Worm (Caenorhabditis elegans) whole organism, L2 larva: ENCODE results near the gene ife-4.

Experiments used
- C34F6.9 ChIP-seq: fragments of 150-350 bp; optimal IDR thresholded peaks from 2 replicates; lab custom pipeline; 2014; ENCODE audit warnings: missing biosample characterization, missing genetic modification characterization
- F13H6.1 ChIP-seq: sonication (generic microtip); optimal IDR thresholded peaks from 2 replicates; lab custom pipeline; 2016; ENCODE audit warnings: missing genetic modification characterization, missing compliant biosample characterization
- R02D3.7 ChIP-seq: fragments of 150-350 bp; optimal IDR thresholded peaks from 2 replicates; lab custom pipeline; 2014; ENCODE audit warnings: missing biosample characterization, missing genetic modification characterization
- Y55F3AM.14 ChIP-seq: fragments of 200-800 bp; sonication (Bioruptor generic); optimal IDR thresholded peaks from 2 replicates; lab custom pipeline; 2018; ENCODE audit warnings: mild to moderate bottlenecking, missing genetic modification characterization, missing compliant biosample characterization
- ZK546.5 ChIP-seq: sonication (generic microtip); optimal IDR thresholded peaks from 2 replicates; lab custom pipeline; 2017; ENCODE audit warnings: missing biosample characterization, missing genetic modification characterization
- alr-1 ChIP-seq: fragments of 150-350 bp; optimal IDR thresholded peaks from 2 replicates; lab custom pipeline; 2014; ENCODE audit warnings: missing biosample characterization, missing genetic modification characterization
- aly-2 ChIP-seq: fragments of 150-350 bp; optimal IDR thresholded peaks from 2 replicates; lab custom pipeline; 2014; ENCODE audit warnings: missing biosample characterization, missing genetic modification characterization
- ama-1 ChIP-seq: fragments of 150-350 bp; optimal IDR thresholded peaks from 2 replicates; lab custom pipeline; 2018; ENCODE audit warnings: inconsistent platforms
- blmp-1 ChIP-seq: sonication (generic microtip); optimal IDR thresholded peaks from 2 replicates; lab custom pipeline; 2017; ENCODE audit warnings: missing genetic modification characterization, mild to moderate bottlenecking, missing compliant biosample characterization, antibody characterized with exemption, moderate library complexity; ENCODE audit not compliant: insufficient read depth
- ceh-16 ChIP-seq: fragments of 150-350 bp; optimal IDR thresholded peaks from 2 replicates; lab custom pipeline; 2014; ENCODE audit warnings: missing biosample characterization, missing genetic modification characterization
- ceh-82 ChIP-seq: fragments of 150-350 bp; optimal IDR thresholded peaks from 2 replicates; lab custom pipeline; 2014; ENCODE audit warnings: missing biosample characterization, missing genetic modification characterization
- crh-2 ChIP-seq: sonication (generic microtip); optimal IDR thresholded peaks from 2 replicates; lab custom pipeline; 2017; ENCODE audit warnings: missing biosample characterization, missing genetic modification characterization
- dmd-4 ChIP-seq: sonication (generic microtip); optimal IDR thresholded peaks from 2 replicates; lab custom pipeline; 2017; ENCODE audit warnings: missing biosample characterization, missing genetic modification characterization
- egl-27 ChIP-seq: sonication (generic microtip); optimal IDR thresholded peaks from 3 replicates; lab custom pipeline; 2017; ENCODE audit warnings: missing biosample characterization, missing genetic modification reagents, missing genetic modification characterization
- elt-1 ChIP-seq: fragments of 150-350 bp; optimal IDR thresholded peaks from 2 replicates; lab custom pipeline; 2014; ENCODE audit warnings: missing biosample characterization, missing genetic modification characterization
- elt-3 ChIP-seq: sonication (generic microtip); optimal IDR thresholded peaks from 2 replicates; lab custom pipeline; 2017; ENCODE audit warnings: missing biosample characterization, missing genetic modification characterization
- fos-1 ChIP-seq: fragments of 150-350 bp; optimal IDR thresholded peaks from 2 replicates; lab custom pipeline; 2014; ENCODE audit warnings: missing biosample characterization, missing genetic modification characterization
- gmeb-1 ChIP-seq: fragments of 150-350 bp; optimal IDR thresholded peaks from 2 replicates; lab custom pipeline; 2014; ENCODE audit warnings: missing biosample characterization, missing genetic modification characterization
- lin-11 ChIP-seq: fragments of 150-350 bp; sonication (generic microtip); optimal IDR thresholded peaks from 2 replicates; lab custom pipeline; 2014; ENCODE audit warnings: missing biosample characterization, missing genetic modification characterization, inconsistent platforms, mixed read lengths
- lin-13 ChIP-seq: fragments of 150-350 bp; optimal IDR thresholded peaks from 2 replicates; lab custom pipeline; 2014; ENCODE audit warnings: missing biosample characterization, missing genetic modification reagents, missing genetic modification characterization
- lin-39 ChIP-seq: fragments of 150-350 bp; optimal IDR thresholded peaks from 2 replicates; lab custom pipeline; 2014; ENCODE audit warnings: missing biosample characterization, missing genetic modification reagents, missing genetic modification characterization
- lsy-2 ChIP-seq, 2 experiments: fragments of 150-350 bp in 1 of 2; sonication (generic microtip) in 1 of 2; optimal IDR thresholded peaks; 2 replicates each; lab custom pipeline; 2014 to 2017; ENCODE audit warnings: missing biosample characterization in 2 of 2, missing genetic modification characterization in 2 of 2
- mab-5 ChIP-seq: fragments of 150-350 bp; optimal IDR thresholded peaks from 2 replicates; lab custom pipeline; 2014; ENCODE audit warnings: missing biosample characterization, missing genetic modification characterization
- mbf-1 ChIP-seq: sonication (generic microtip); optimal IDR thresholded peaks from 2 replicates; lab custom pipeline; 2017; ENCODE audit warnings: missing biosample characterization, missing genetic modification characterization
- mdl-1 ChIP-seq, 2 experiments: fragments of 150-350 bp in 1 of 2; sonication (generic microtip) in 1 of 2; optimal IDR thresholded peaks; 2 replicates each; lab custom pipeline; 2017; ENCODE audit warnings: missing biosample characterization in 2 of 2, missing genetic modification characterization in 2 of 2
- nhr-10 ChIP-seq: sonication (generic microtip); optimal IDR thresholded peaks from 2 replicates; lab custom pipeline; 2017; ENCODE audit warnings: missing biosample characterization, missing genetic modification characterization
- nhr-11 ChIP-seq: fragments of 150-350 bp; optimal IDR thresholded peaks from 2 replicates; lab custom pipeline; 2014; ENCODE audit warnings: missing biosample characterization, missing genetic modification characterization
- nhr-12 ChIP-seq: fragments of 150-350 bp; optimal IDR thresholded peaks from 2 replicates; lab custom pipeline; 2014; ENCODE audit warnings: missing biosample characterization, missing genetic modification characterization
- nhr-129 ChIP-seq: fragments of 150-350 bp; optimal IDR thresholded peaks from 2 replicates; lab custom pipeline; 2014; ENCODE audit warnings: missing biosample characterization, missing genetic modification characterization
- nhr-21 ChIP-seq: fragments of 150-350 bp; optimal IDR thresholded peaks from 2 replicates; lab custom pipeline; 2014; ENCODE audit warnings: missing biosample characterization, missing genetic modification characterization
- nhr-23 ChIP-seq: fragments of 150-350 bp; optimal IDR thresholded peaks from 2 replicates; lab custom pipeline; 2014; ENCODE audit warnings: missing biosample characterization, missing genetic modification reagents, missing genetic modification characterization
- nhr-237 ChIP-seq: fragments of 150-350 bp; optimal IDR thresholded peaks from 2 replicates; lab custom pipeline; 2014; ENCODE audit warnings: missing biosample characterization, missing genetic modification characterization
- nhr-25 ChIP-seq: fragments of 150-350 bp; sonication (generic microtip); optimal IDR thresholded peaks from 3 replicates; lab custom pipeline; 2014; ENCODE audit warnings: missing biosample characterization, missing genetic modification characterization
- nhr-6 ChIP-seq: fragments of 150-350 bp; optimal IDR thresholded peaks from 2 replicates; lab custom pipeline; 2014; ENCODE audit warnings: missing biosample characterization, missing genetic modification characterization
- nhr-77 ChIP-seq: fragments of 150-350 bp; optimal IDR thresholded peaks from 2 replicates; lab custom pipeline; 2014; ENCODE audit warnings: missing biosample characterization, missing genetic modification characterization
- peb-1 ChIP-seq: fragments of 150-350 bp; optimal IDR thresholded peaks from 2 replicates; lab custom pipeline; 2014; ENCODE audit warnings: missing biosample characterization, missing genetic modification characterization
- sem-4 ChIP-seq: fragments of 150-350 bp; optimal IDR thresholded peaks from 2 replicates; lab custom pipeline; 2014; ENCODE audit warnings: missing biosample characterization, missing genetic modification reagents, missing genetic modification characterization
- skn-1 ChIP-seq: sonication (generic microtip); optimal IDR thresholded peaks from 2 replicates; lab custom pipeline; 2017; ENCODE audit warnings: missing biosample characterization, missing genetic modification characterization
- sma-3 ChIP-seq: sonication (generic microtip); optimal IDR thresholded peaks from 2 replicates; lab custom pipeline; 2016; ENCODE audit warnings: missing genetic modification reagents, missing genetic modification characterization, missing compliant biosample characterization
- sma-9 ChIP-seq, 2 experiments: fragments of 150-350 bp in 1 of 2; sonication (generic microtip) in 1 of 2; optimal IDR thresholded peaks; 2 replicates each; lab custom pipeline; 2014 to 2016; ENCODE audit warnings: missing genetic modification characterization in 2 of 2, mild to moderate bottlenecking in 1 of 2, missing biosample characterization in 1 of 2, missing compliant biosample characterization in 1 of 2, missing genetic modification reagents in 1 of 2, moderate library complexity in 1 of 2
- snpc-4 ChIP-seq: fragments of 150-350 bp; optimal IDR thresholded peaks from 2 replicates; lab custom pipeline; 2014; ENCODE audit warnings: missing biosample characterization, missing genetic modification characterization
- unc-39 ChIP-seq: fragments of 150-350 bp; optimal IDR thresholded peaks from 2 replicates; lab custom pipeline; 2014; ENCODE audit warnings: missing biosample characterization, missing genetic modification characterization
- unc-55 ChIP-seq: fragments of 150-350 bp; sonication (generic microtip); optimal IDR thresholded peaks from 3 replicates; lab custom pipeline; 2014; ENCODE audit warnings: missing biosample characterization, missing genetic modification reagents, missing genetic modification characterization
- unc-62 ChIP-seq: fragments of 150-350 bp; optimal IDR thresholded peaks from 2 replicates; lab custom pipeline; 2014; ENCODE audit warnings: missing biosample characterization, missing genetic modification reagents, missing genetic modification characterization
- zag-1 ChIP-seq: fragments of 150-350 bp; optimal IDR thresholded peaks from 2 replicates; lab custom pipeline; 2014; ENCODE audit warnings: missing biosample characterization, missing genetic modification characterization
- ztf-1 ChIP-seq: fragments of 200-800 bp; sonication (Bioruptor generic); conservative IDR thresholded peaks from 2 replicates; pipeline ENCODE4 v1.3.6; 2022; ENCODE audit warnings: missing genetic modification characterization, missing compliant biosample characterization
- ztf-11 ChIP-seq: sonication (generic microtip); optimal IDR thresholded peaks from 2 replicates; lab custom pipeline; 2017; ENCODE audit warnings: missing biosample characterization, missing genetic modification characterization
- ztf-4 ChIP-seq: fragments of 150-350 bp; optimal IDR thresholded peaks from 2 replicates; lab custom pipeline; 2014; ENCODE audit warnings: missing biosample characterization, missing genetic modification characterization

ife-4 gene

DNA sequence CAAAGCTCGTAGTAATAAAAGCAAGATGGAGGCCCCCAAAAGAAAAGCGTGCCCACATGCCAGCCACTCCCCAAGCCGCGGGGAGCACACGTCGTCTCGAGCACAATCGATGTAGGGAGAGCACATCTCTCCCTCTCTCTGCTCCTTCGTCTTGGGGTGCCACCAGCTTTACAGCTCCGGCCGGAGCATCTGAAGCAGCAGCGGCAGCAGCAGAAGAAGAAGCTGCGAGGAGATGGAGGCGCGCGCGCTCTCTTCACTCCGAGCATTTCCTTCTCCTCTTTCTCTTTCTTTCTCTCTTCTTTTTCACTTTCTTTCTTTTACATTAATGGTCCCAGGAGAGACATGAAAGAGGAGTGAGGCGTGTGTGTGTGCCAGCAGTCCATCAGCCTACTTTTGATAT lies 39.9 kb upstream of the ife-4 start:
- TF ChIP-seq Y55F3AM.14 (GFP tag; lab: Kevin White, UChicago), result peak; percentile 23
- TF ChIP-seq nhr-12 (tag; lab: Kevin White, UChicago), result no peak
- peak; percentile 9 to 56 for TF ChIP-seq lsy-2 (tag; optimal IDR thresholded peaks at IDR 0.05; lab: Kevin White, UChicago)
- TF ChIP-seq blmp-1 (tag; lab: Kevin White, UChicago), result no peak
- peak; percentile 31 for TF ChIP-seq snpc-4 (tag; lab: Kevin White, UChicago)
- no peak for TF ChIP-seq ama-1 (lab: Kevin White, UChicago)
- TF ChIP-seq ZK546.5 (tag; lab: Kevin White, UChicago), result no peak
- no peak for TF ChIP-seq ceh-82 (tag; lab: Kevin White, UChicago)
- TF ChIP-seq fos-1 (tag; lab: Kevin White, UChicago), result no peak
- TF ChIP-seq ceh-16 (tag; lab: Kevin White, UChicago), result no peak
- peak; percentile 38 for TF ChIP-seq crh-2 (tag; lab: Kevin White, UChicago)
- TF ChIP-seq nhr-11, result no peak
- no peak for TF ChIP-seq egl-27
- peak; percentile 38 for TF ChIP-seq sma-9 (GFP tag; optimal IDR thresholded peaks at IDR 0.05; lab: Kevin White, UChicago)
- TF ChIP-seq sma-9 (tag; optimal IDR thresholded peaks at IDR 0.05; lab: Kevin White, UChicago), result no peak
- peak; percentile 61 for TF ChIP-seq nhr-129 (tag; lab: Kevin White, UChicago)
- TF ChIP-seq skn-1 (tag; lab: Kevin White, UChicago), result no peak
- TF ChIP-seq lin-13 (GFP tag; lab: Kevin White, UChicago), result peak; percentile 15
- TF ChIP-seq nhr-21 (tag; lab: Kevin White, UChicago), result no peak
- TF ChIP-seq nhr-6 (tag; lab: Kevin White, UChicago), result no peak
- TF ChIP-seq elt-1, result no peak
- no peak for TF ChIP-seq alr-1 (tag; lab: Kevin White, UChicago)
- no peak for TF ChIP-seq ztf-11
- TF ChIP-seq dmd-4 (tag; lab: Kevin White, UChicago), result no peak
- TF ChIP-seq F13H6.1 (tag; lab: Kevin White, UChicago), result peak; percentile 78
- TF ChIP-seq nhr-237 (tag; lab: Kevin White, UChicago), result no peak
- TF ChIP-seq mdl-1 (tag; optimal IDR thresholded peaks at IDR 0.05; lab: Kevin White, UChicago), result peak in 1 of 2 experiments; percentile 62
- TF ChIP-seq elt-3, result no peak
- peak; percentile 76 for TF ChIP-seq zag-1 (tag; lab: Kevin White, UChicago)
- TF ChIP-seq nhr-77 (tag; lab: Kevin White, UChicago), result no peak
- peak; percentile 59 for TF ChIP-seq mab-5
- TF ChIP-seq peb-1 (tag; lab: Kevin White, UChicago), result no peak
- no peak for TF ChIP-seq gmeb-1 (tag; lab: Kevin White, UChicago)
- peak; percentile 6 for TF ChIP-seq sem-4 (tag; lab: Kevin White, UChicago)
- peak; percentile 11 for TF ChIP-seq lin-11 (tag; lab: Kevin White, UChicago)
- TF ChIP-seq unc-62, result no peak
- TF ChIP-seq nhr-23 (tag; lab: Kevin White, UChicago), result no peak
- TF ChIP-seq nhr-25 (tag; lab: Kevin White, UChicago), result no peak
- TF ChIP-seq R02D3.7, result no peak
- TF ChIP-seq C34F6.9 (tag; lab: Kevin White, UChicago), result peak; percentile 67
- TF ChIP-seq nhr-10 (tag; lab: Kevin White, UChicago), result no peak
- no peak for TF ChIP-seq mbf-1 (tag; lab: Kevin White, UChicago)
- no peak for TF ChIP-seq lin-39
- TF ChIP-seq unc-39 (tag; lab: Kevin White, UChicago), result no peak
- TF ChIP-seq unc-55 (GFP tag; lab: Kevin White, UChicago), result peak; percentile 83
- no peak for TF ChIP-seq aly-2
- no peak for TF ChIP-seq ztf-4 (tag; lab: Kevin White, UChicago)
- no peak for TF ChIP-seq sma-3 (GFP tag; lab: Kevin White, UChicago)
- no peak for TF ChIP-seq ztf-1 (GFP tag; lab: Robert Waterston, UW)
- TF ChIP-seq, all 48 proteins: peak for 15
